Worm (Caenorhabditis elegans) whole organism, early embryonic: Measurements from ENCODE around the gene anmt-2.

Source experiments
- ama-1 ChIP-seq: fragments of 150-350 bp; optimal IDR thresholded peaks from 2 replicates; lab custom pipeline; 2014
- ceh-13 ChIP-seq: fragments of 200-800 bp; sonication (Bioruptor generic); optimal IDR thresholded peaks from 2 replicates; lab custom pipeline; 2018; ENCODE audit warnings: mild to moderate bottlenecking, missing genetic modification characterization, missing compliant biosample characterization
- ceh-36 ChIP-seq: sonication (generic microtip); optimal IDR thresholded peaks from 2 replicates; lab custom pipeline; 2016; ENCODE audit warnings: missing genetic modification characterization, inconsistent platforms, missing compliant biosample characterization
- flt-1 ChIP-seq: fragments of 200-800 bp; sonication (Bioruptor generic); IDR thresholded peaks from 2 replicates; pipeline ENCODE4 v1.3.6; 2022; ENCODE audit warnings: missing genetic modification characterization, missing compliant biosample characterization
- pes-1 ChIP-seq: fragments of 200-800 bp; sonication (Bioruptor generic); IDR thresholded peaks from 2 replicates; pipeline ENCODE4 v1.3.6; 2022; ENCODE audit warnings: missing genetic modification reagents, missing genetic modification characterization, missing compliant biosample characterization
- sea-1 ChIP-seq: fragments of 200-800 bp; sonication (Bioruptor generic); conservative IDR thresholded peaks from 2 replicates; pipeline ENCODE4 v1.3.6; 2022; ENCODE audit warnings: missing genetic modification characterization, missing compliant biosample characterization
- tbx-37 ChIP-seq: fragments of 200-800 bp; sonication (Bioruptor generic); conservative IDR thresholded peaks from 2 replicates; pipeline ENCODE4 v1.3.6; 2022; ENCODE audit warnings: missing genetic modification reagents, missing genetic modification characterization, missing compliant biosample characterization
- tra-4 ChIP-seq: sonication (generic microtip); optimal IDR thresholded peaks from 2 replicates; lab custom pipeline; 2017; ENCODE audit warnings: missing genetic modification characterization, missing compliant biosample characterization

ce11 chrIII:6168497-6169227, 11.1 kb upstream of the anmt-2 start, which contains the start of gene efk-1:
- no peak for TF ChIP-seq ceh-13 (GFP tag; lab: Kevin White, UChicago)
- TF ChIP-seq ceh-36 (tag; lab: Kevin White, UChicago), result no peak
- TF ChIP-seq tra-4, result no peak
- no peak for TF ChIP-seq flt-1 (GFP tag; lab: Robert Waterston, UW)
- TF ChIP-seq ama-1, result no peak
- TF ChIP-seq sea-1 (GFP tag; lab: Robert Waterston, UW), result no peak
- TF ChIP-seq pes-1 (GFP tag; lab: Robert Waterston, UW), result no peak
- TF ChIP-seq tbx-37 (GFP tag; lab: Robert Waterston, UW), result no peak
